Worm (Caenorhabditis elegans): ENCODE data around the gene F26C11.3.

- no peak for TF ChIP-seq cog-1 (tag; optimal IDR thresholded peaks at IDR 0.05)
- TF ChIP-seq klf-2 (GFP tag; conservative IDR thresholded peaks at IDR 0.05), result no peak
- no peak for TF ChIP-seq flt-1 (GFP tag; IDR thresholded peaks at IDR 0.05)
- TF ChIP-seq tab-1 (GFP tag; IDR thresholded peaks at IDR 0.05), result no peak
- no peak for TF ChIP-seq T22C8.4 (GFP tag; IDR thresholded peaks at IDR 0.05)
Observed at ce11 chrII:9859575-9859974, 55.3 kb downstream of the F26C11.3 start, which contains the start of gene chil-5.
